Fruit fly (Drosophila melanogaster) whole organism, embryonic: Measurements from ENCODE around the gene CG5255.

ENCODE experiments used
- Blimp-1 ChIP-seq: fragments of 200-800 bp; sonication (Bioruptor generic); optimal IDR thresholded peaks from 3 replicates; lab custom pipeline; 2018; ENCODE audit warnings: missing biosample characterization, missing genetic modification characterization, mild to moderate bottlenecking, moderate library complexity, missing genetic modification reagents
- CoRest ChIP-seq: fragments of 200-800 bp; sonication (Bioruptor generic); optimal IDR thresholded peaks from 3 replicates; lab custom pipeline; 2018; ENCODE audit warnings: missing biosample characterization, mild to moderate bottlenecking, missing genetic modification characterization, moderate library complexity
- H15 ChIP-seq: fragments of 200-800 bp; sonication (Bioruptor generic); IDR thresholded peaks from 3 replicates; pipeline ENCODE4 v1.3.6; 2022; ENCODE audit warnings: missing biosample characterization, missing genetic modification characterization
- Lhr ChIP-seq: fragments of 200-800 bp; sonication (Bioruptor generic); optimal IDR thresholded peaks from 3 replicates; lab custom pipeline; 2017; ENCODE audit warnings: mild to moderate bottlenecking, missing biosample characterization, missing genetic modification reagents, missing genetic modification characterization
- br ChIP-seq: fragments of >200 bp; optimal IDR thresholded peaks from 2 replicates; lab custom pipeline; 2017
- lola ChIP-seq, 3 experiments: fragments of >200 bp in 2 of 3; fragments of 200-800 bp in 1 of 3; sonication (Bioruptor generic) in 1 of 3; optimal IDR thresholded peaks; 2 replicates each; lab custom pipeline; 2017 to 2019; ENCODE audit warnings: missing biosample characterization in 3 of 3, missing genetic modification characterization in 3 of 3, mild to moderate bottlenecking in 1 of 3, moderate library complexity in 1 of 3
- otp ChIP-seq: fragments of 200-800 bp; sonication (Bioruptor generic); IDR thresholded peaks from 3 replicates; pipeline ENCODE4, ENCODE4 v1.3.6; 2022; ENCODE audit warnings: missing biosample characterization, missing genetic modification characterization

dm6 chr3R:17151376-17152026 is 13.8 kb downstream of the CG5255 start, which contains the start of gene CG5292:
- peak; percentile 30; the same call in 1 of the 3 replicates for TF ChIP-seq H15 (GFP tag; lab: Robert Waterston, UW)
- TF ChIP-seq Blimp-1 (GFP tag; lab: Kevin White, UChicago), result no peak
- no peak for TF ChIP-seq br (lab: Kevin White, UChicago)
- peak; percentile 73 for TF ChIP-seq CoRest
- no peak for TF ChIP-seq lola (GFP tag; optimal IDR thresholded peaks at IDR 0.05; lab: Kevin White, UChicago)
- peak; percentile 7 for TF ChIP-seq Lhr
- no peak for TF ChIP-seq otp
